Fruit fly (Drosophila melanogaster) S2 (cell line): ENCODE data around the gene Ilp3.

Experiments
- CG8478 ChIP-seq: fragments of >200 bp; optimal IDR thresholded peaks from 2 replicates; lab custom pipeline; 2018
- CTCF ChIP-seq, 2 experiments: fragments of >200 bp; optimal IDR thresholded peaks; 2 replicates each; lab custom pipeline; 2018

dm6 chr3L:9799398-9799797, 2.5 kb downstream of the Ilp3 start, which contains the start of gene Ilp2:
- TF ChIP-seq CTCF (optimal IDR thresholded peaks at IDR 0.05; lab: Kevin White, UChicago) (no peak), CG8478 (lab: Kevin White, UChicago) (no peak)
